Fruit fly (Drosophila melanogaster) whole organism: ENCODE measurements around the gene mtd.

ENCODE experiments used
- CG8478 ChIP-seq: fragments of >200 bp; optimal IDR thresholded peaks from 2 replicates; lab custom pipeline; 2018; ENCODE audit warnings: inconsistent platforms
- Dll ChIP-seq: fragments of >200 bp; optimal IDR thresholded peaks from 2 replicates; lab custom pipeline; 2017
- EcR ChIP-seq, 2 experiments: fragments of >200 bp; optimal IDR thresholded peaks; 2 replicates each; lab custom pipeline; 2017; ENCODE audit warnings: missing biosample characterization in 2 of 2, missing genetic modification characterization in 2 of 2, missing genetic modification reagents in 2 of 2
- pan ChIP-seq: fragments of >200 bp; optimal IDR thresholded peaks from 2 replicates; lab custom pipeline; 2017
- psq ChIP-seq: fragments of >200 bp; optimal IDR thresholded peaks from 2 replicates; lab custom pipeline; 2017
- usp ChIP-seq: fragments of >200 bp; optimal IDR thresholded peaks from 2 replicates; lab custom pipeline; 2017; ENCODE audit warnings: missing biosample characterization, missing genetic modification characterization, mixed read lengths

The mtd gene

DNA sequence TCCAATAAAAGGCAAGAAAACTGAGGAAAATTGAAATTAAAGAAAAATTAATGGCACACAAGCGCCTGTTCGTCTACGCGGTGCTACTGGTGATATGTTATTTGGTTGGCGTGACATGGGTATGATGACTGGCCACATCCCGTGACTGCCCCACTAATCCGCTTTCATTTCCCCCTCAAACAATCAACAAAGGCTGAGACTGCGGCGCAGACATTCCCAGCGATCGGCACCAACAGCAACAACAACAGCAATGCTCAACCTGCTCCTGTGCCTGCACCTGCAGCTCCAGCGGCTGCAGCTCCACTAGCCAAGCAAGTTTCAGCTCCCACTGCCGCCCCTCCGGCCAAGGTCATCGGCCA lies 4.9 kb upstream of the mtd start:
- TF ChIP-seq usp (GFP tag; lab: Kevin White, UChicago) (no peak), EcR (GFP tag; optimal IDR thresholded peaks at IDR 0.05; lab: Kevin White, UChicago) (no peak)

DNA sequence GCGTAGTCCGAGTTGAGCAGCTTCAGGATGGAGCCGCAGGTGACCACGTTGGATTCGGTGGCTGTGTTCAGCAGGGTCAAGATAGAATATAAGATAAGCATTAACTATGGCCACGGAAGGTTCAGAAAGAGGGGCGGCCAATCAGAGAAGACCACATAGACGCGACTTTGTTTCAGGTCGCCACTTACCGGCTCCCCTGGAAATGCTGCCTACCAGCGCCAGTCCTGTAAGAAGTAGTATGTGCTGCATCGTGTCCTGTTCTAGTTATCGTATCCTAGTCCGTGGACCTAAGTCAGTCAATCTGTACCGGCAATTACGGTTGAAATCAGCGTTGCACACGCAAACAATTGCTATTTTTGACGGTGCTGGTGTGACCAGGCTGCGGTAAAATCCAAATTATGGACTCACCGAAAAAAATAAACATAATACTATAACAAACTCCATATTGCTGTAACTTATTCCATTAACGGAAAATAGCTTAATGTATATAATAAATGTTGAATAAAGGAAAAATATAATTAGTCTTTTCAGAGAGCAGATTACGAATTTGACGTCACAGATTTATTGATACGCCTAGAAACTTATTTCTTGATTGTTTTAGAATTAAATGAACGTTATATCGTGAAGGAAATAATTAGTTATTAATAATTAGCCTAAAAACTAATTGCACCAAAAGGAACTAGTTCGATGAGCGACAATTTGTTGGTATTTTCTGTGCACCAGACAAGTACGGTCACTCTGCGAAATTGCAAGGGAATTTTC lies 4.3 kb upstream of the mtd start, which contains the start of the genes CG11999 and CG1161:
Gene CG11999, minus strand, starts transcription at position 375 of the 762 bp plus-strand sequence.
Gene CG1161, plus strand, starts transcription at position 720 of the 762 bp plus-strand sequence.
- no peak for TF ChIP-seq pan (lab: Kevin White, UChicago)
- no peak for TF ChIP-seq usp (GFP tag; lab: Kevin White, UChicago)
- no peak for TF ChIP-seq psq (lab: Kevin White, UChicago)
- TF ChIP-seq CG8478 (lab: Kevin White, UChicago): no peak
- TF ChIP-seq Dll (lab: Kevin White, UChicago): no peak
- TF ChIP-seq EcR (GFP tag; optimal IDR thresholded peaks at IDR 0.05; lab: Kevin White, UChicago): no peak

DNA sequence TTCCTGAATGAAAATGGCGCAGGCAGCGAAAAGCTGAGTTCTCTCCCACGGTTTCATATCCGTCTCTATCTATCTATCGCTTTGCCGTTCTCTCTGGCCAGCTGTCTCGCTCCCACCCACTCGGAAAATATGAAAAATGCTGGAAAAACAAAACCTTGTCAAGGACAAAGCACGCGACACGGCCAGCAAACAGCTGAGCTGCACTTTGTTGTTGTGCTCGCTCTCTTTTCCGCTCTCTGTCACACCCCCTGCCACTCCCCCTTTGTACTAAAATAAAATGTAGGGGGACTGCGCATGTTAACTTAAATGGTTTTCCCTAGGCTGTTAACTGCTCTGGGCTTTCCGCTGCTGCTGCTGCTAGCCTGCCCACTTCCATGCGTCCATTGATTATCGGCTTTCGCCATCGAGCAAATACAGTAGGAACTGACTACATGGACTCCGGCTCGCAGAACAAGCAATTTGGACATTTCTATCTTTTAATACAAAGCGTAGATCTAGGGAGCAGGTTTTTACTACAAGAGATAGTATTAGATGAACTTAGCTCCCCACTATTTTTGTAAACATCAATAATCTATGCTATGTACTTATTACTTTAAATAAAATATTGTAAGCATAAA lies 3.4 kb downstream of the mtd start:
- TF ChIP-seq EcR (GFP tag; optimal IDR thresholded peaks at IDR 0.05; lab: Kevin White, UChicago) (no peak), usp (GFP tag; lab: Kevin White, UChicago) (no peak), Dll (lab: Kevin White, UChicago) (no peak), CG8478 (lab: Kevin White, UChicago) (no peak)

DNA sequence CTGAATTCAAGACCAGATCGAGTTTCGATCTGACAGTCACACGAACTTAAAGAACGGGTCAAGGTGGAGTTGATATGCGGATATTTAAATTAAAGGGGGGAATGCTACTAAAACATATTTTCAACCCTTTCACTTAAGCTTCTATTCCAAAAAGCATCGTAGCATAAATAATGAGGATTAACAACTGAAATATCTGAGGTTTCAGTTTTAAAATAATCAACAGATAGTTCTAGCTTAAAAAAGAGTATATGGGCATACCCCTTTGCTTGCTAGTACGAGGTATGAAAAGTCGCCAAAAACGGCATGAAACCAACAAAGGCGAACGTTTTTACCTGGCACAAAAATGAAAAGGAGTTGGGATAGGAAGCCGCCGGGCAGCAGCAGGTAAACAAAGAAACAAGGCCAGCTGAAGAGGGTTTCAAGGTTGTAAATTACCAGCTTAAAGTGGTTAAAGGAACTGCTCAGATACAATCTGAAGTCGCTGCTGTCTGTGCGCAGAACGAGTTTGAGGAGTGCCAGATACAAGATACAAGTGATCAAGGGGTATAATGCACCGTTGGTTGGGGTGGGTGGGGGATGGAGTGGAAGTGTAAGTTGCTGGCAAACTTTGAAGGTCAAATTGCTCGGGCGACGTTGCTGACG lies 18.4 kb downstream of the mtd start:
- TF ChIP-seq pan (lab: Kevin White, UChicago) (peak; percentile 65), Dll (lab: Kevin White, UChicago) (no peak)

DNA sequence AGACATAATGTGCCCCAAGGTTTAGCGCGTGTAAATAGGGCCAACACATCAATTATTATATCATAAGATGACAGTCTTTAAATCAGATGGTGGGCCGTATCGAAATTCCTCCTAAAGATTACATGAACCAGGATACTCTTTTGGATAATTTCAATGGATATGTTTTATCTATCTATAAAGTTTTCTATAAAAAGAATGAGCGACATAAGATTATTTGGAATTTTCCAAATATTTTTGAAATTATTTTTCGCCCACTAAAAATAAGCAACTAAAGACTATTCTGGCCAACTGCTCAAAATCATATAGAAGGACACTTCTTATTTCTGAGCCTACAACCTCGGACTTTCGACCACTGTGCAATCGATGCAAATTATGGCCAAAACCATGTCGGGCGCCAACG lies 19.9 kb downstream of the mtd start:
- TF ChIP-seq pan (lab: Kevin White, UChicago) (no peak), CG8478 (lab: Kevin White, UChicago) (no peak)

DNA sequence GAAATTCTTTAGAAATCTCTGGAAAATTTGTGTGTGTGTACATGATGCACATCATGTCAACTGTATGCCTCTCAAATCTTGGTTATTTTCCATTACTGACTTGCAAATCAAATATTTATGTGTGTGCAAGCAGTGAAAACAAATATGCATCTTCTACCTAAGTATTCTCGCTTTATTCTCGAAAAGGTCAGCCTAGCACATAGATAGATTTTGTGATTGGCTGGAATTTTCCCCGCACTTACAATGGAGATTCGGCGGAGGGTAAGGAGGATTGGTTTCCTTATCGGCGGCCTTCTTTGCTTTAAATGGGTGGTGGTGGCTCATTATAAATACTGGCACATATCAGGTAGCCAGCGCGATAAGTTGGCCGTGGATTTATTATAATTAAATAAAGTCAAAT lies 22.3 kb downstream of the mtd start:
- TF ChIP-seq psq (lab: Kevin White, UChicago): no peak
- no peak for TF ChIP-seq usp (GFP tag; lab: Kevin White, UChicago)
- TF ChIP-seq pan (lab: Kevin White, UChicago): no peak
- TF ChIP-seq EcR (GFP tag; optimal IDR thresholded peaks at IDR 0.05; lab: Kevin White, UChicago): no peak
- TF ChIP-seq Dll (lab: Kevin White, UChicago): no peak
- TF ChIP-seq CG8478 (lab: Kevin White, UChicago): no peak

DNA sequence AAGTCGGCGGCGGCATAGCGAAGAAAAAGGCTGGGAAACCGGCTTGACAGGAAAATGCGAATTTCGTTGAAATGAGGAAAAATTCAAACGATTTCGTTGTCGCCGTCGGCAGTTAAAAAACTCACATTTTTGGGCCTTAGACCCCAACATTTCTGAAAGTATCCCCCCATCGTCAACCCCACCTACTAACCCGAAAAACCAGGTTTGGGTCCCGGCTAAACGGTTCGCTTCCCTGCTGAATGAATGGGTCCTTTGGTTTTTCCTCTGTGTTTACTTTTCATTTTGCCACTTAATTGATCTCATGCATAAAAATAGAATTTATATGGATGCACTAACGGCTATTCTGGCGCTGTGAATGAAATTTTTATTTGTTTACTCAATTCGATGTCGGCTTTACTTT lies 24.1 kb downstream of the mtd start:
- TF ChIP-seq EcR (GFP tag; optimal IDR thresholded peaks at IDR 0.05; lab: Kevin White, UChicago) (no peak), Dll (lab: Kevin White, UChicago) (no peak), pan (lab: Kevin White, UChicago) (no peak), psq (lab: Kevin White, UChicago) (no peak), usp (GFP tag; lab: Kevin White, UChicago) (no peak), CG8478 (lab: Kevin White, UChicago) (no peak)

DNA sequence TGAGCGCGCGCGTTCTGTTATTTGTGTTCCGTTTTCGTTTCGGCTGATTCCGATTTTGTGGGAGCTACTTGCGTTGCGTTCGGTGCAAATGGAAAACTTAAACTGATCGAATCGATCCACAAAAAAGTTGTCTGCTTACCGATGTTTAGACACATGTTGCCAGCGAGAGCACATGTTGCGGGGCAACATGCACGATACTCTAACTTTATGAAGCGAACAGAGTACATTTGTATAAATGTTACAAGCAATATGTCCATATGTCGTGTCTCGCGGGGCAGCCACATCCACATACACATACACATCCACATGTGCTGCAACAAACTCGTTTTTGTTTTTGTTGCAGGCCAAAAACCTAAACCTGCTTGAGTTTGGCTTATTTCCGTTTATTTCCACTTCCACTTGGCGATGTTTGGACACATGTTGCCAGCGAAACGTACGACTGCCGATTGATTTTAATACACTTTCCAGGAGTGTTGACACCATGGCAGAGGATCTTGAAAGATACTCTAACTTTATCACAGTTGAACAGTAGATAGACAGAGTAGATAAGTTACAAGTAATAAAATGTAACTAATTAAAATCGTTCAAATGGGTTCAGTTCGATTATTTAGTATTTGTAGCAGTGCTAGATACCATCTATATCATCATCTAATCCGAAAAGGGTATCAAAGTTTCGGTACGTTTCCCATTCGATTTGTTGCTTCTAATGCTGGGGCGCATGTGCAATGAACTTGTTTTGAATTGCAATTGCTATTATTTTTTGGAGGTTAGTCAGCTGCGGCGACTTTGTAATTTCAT lies 26.3 kb downstream of the mtd start:
- TF ChIP-seq pan (lab: Kevin White, UChicago): no peak
- TF ChIP-seq Dll (lab: Kevin White, UChicago): no peak
- no peak for TF ChIP-seq psq (lab: Kevin White, UChicago)
- no peak for TF ChIP-seq usp (GFP tag; lab: Kevin White, UChicago)
- TF ChIP-seq EcR (GFP tag; optimal IDR thresholded peaks at IDR 0.05; lab: Kevin White, UChicago): no peak

DNA sequence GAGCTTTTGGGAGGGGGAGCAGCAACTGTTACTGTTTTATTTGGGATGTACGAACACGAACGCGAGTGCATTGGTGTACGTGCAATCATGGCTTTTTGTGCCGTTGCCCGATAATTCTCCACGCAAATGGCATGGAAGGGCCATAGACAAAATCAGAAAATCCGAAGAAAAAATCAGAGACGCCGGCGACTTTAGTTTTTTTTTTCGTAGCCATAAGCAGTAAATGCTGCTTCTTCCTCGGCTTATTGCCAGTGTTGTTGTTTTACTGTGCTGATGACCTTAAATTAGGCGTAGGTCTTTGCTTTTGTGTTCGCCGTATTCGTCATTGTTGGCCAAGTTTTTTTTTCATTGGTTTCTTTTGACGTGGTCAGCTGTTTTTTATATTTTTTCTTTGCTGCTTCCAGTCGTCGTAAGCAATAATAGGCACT lies 28.0 kb downstream of the mtd start:
- TF ChIP-seq Dll (lab: Kevin White, UChicago) (no peak), EcR (GFP tag; optimal IDR thresholded peaks at IDR 0.05; lab: Kevin White, UChicago) (no peak), psq (lab: Kevin White, UChicago) (no peak), pan (lab: Kevin White, UChicago) (no peak), CG8478 (lab: Kevin White, UChicago) (no peak), usp (GFP tag; lab: Kevin White, UChicago) (no peak)

DNA sequence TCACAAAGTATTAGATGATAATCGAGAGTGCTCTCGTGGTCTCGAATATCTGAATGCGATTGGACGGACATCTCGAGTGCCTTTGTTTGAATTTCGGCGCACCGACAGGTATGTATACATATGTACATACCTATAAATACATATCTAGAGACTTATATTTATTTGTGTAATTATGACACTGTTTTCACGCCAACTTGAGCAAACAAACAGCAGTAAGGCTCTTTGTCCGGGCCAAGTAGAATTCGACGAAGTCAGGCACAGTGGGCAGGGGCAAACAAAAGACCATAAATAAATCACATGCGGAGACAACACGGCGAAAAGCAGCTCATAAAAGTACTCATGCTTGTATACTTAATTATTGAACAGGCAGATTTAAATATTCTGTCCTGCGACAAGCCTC lies 29.6 kb downstream of the mtd start:
- no peak for TF ChIP-seq psq (lab: Kevin White, UChicago)

DNA sequence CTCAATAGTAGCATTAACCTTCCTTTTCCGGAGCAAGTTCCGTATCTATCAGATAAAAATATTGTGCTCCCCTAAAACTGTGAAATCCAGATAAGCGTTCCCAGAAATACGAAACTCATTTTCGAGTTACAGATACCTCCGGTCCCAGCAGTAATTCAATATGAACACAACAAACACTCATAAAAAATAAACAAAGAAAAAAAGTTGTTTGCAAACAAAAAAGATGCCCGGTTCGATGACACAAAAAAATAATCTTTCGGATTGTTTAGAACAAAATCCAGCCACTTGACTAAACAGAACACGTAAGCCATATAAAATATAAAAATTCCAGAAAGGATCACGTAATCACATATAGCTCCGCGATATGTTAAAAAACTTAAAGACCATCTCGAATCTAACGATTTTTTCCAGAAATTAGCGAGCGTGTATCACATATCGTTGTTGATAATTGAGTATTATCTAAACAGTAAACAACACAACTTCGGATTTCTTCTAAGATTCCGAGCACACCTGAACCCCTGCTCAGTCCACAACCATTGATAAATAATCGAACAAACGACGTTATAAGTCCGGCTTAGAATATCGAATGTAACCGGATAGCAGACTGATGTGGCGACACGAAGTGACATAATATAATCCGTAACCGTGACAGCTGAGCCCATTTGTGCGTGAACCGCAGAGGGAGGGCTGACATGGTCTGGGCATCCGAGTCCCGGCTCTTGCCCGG lies 31.0 kb downstream of the mtd start:
- TF ChIP-seq Dll (lab: Kevin White, UChicago): no peak
- no peak for TF ChIP-seq usp (GFP tag; lab: Kevin White, UChicago)
- no peak for TF ChIP-seq CG8478 (lab: Kevin White, UChicago)
- no peak for TF ChIP-seq psq (lab: Kevin White, UChicago)
- TF ChIP-seq EcR (GFP tag; optimal IDR thresholded peaks at IDR 0.05; lab: Kevin White, UChicago): no peak
- no peak for TF ChIP-seq pan (lab: Kevin White, UChicago)
